Fruit fly (Drosophila melanogaster): ENCODE data around the gene Atg17.

dm6 chr3R:5647705-5648568 lies 21.6 kb upstream of the Atg17 start:
- TF ChIP-seq CG10631 (GFP tag; optimal IDR thresholded peaks at IDR 0.05) (no peak), CG3032 (tag; optimal IDR thresholded peaks at IDR 0.05) (peak; percentile 17), Eip78C (GFP tag) (peak; percentile 83), vri (GFP tag; optimal IDR thresholded peaks at IDR 0.05) (peak; percentile 22), Sox14 (GFP tag; optimal IDR thresholded peaks at IDR 0.05) (peak; percentile 18), OdsH (GFP tag; optimal IDR thresholded peaks at IDR 0.05) (no peak), CG4318 (GFP tag; optimal IDR thresholded peaks at IDR 0.05) (no peak), CG6808 (GFP tag; optimal IDR thresholded peaks at IDR 0.05) (no peak), CG6854 (GFP tag; optimal IDR thresholded peaks at IDR 0.05) (no peak), spab (GFP tag; optimal IDR thresholded peaks at IDR 0.05) (no peak), CG32006 (GFP tag; optimal IDR thresholded peaks at IDR 0.05) (no peak)
